Worm (Caenorhabditis elegans) whole organism, L1 larva: Measurements from ENCODE around the gene srg-41.

ENCODE experiments used
- F16B12.6 ChIP-seq: fragments of 150-350 bp; optimal IDR thresholded peaks from 2 replicates; lab custom pipeline; 2014; ENCODE audit warnings: missing biosample characterization, missing genetic modification characterization
- aly-2 ChIP-seq: fragments of 150-350 bp; optimal IDR thresholded peaks from 2 replicates; lab custom pipeline; 2014; ENCODE audit warnings: missing biosample characterization, missing genetic modification characterization
- ceh-63 ChIP-seq: fragments of 200-800 bp; sonication (Bioruptor generic); optimal IDR thresholded peaks from 2 replicates; lab custom pipeline; 2018; ENCODE audit warnings: mild to moderate bottlenecking, missing genetic modification characterization, missing compliant biosample characterization
- ceh-82 ChIP-seq, 3 experiments: fragments of 150-350 bp in 1 of 3; sonication (generic microtip) in 2 of 3; optimal IDR thresholded peaks; 2 replicates each; lab custom pipeline; 2014 to 2017; ENCODE audit warnings: missing biosample characterization in 3 of 3, missing genetic modification characterization in 3 of 3
- fkh-10 ChIP-seq: sonication (generic microtip); optimal IDR thresholded peaks from 2 replicates; lab custom pipeline; 2017; ENCODE audit warnings: missing biosample characterization, missing genetic modification reagents, missing genetic modification characterization
- fkh-8 ChIP-seq: sonication (generic microtip); optimal IDR thresholded peaks from 2 replicates; lab custom pipeline; 2016; ENCODE audit warnings: mild to moderate bottlenecking, missing genetic modification characterization, missing compliant biosample characterization
- lin-15B ChIP-seq: fragments of 150-350 bp; sonication (generic microtip); optimal IDR thresholded peaks from 3 replicates; lab custom pipeline; 2014; ENCODE audit warnings: missing biosample characterization, missing genetic modification characterization
- lin-39 ChIP-seq: fragments of 150-350 bp; optimal IDR thresholded peaks from 2 replicates; lab custom pipeline; 2014; ENCODE audit warnings: missing biosample characterization, missing genetic modification reagents, missing genetic modification characterization
- mdl-1 ChIP-seq, 2 experiments: fragments of 150-350 bp; optimal IDR thresholded peaks; 2 replicates each; lab custom pipeline; 2014 to 2017; ENCODE audit warnings: missing biosample characterization in 2 of 2, missing genetic modification characterization in 2 of 2, inconsistent platforms in 1 of 2
- nhr-12 ChIP-seq: sonication (generic microtip); optimal IDR thresholded peaks from 2 replicates; lab custom pipeline; 2017; ENCODE audit warnings: missing biosample characterization, missing genetic modification characterization
- sox-4 ChIP-seq: sonication (generic microtip); optimal IDR thresholded peaks from 2 replicates; lab custom pipeline; 2016; ENCODE audit warnings: missing genetic modification characterization, missing compliant biosample characterization
- swsn-7 ChIP-seq: sonication (generic microtip); optimal IDR thresholded peaks from 2 replicates; lab custom pipeline; 2016; ENCODE audit warnings: missing genetic modification characterization, missing compliant biosample characterization
- unc-62 ChIP-seq: fragments of 150-350 bp; optimal IDR thresholded peaks from 2 replicates; lab custom pipeline; 2014; ENCODE audit warnings: missing biosample characterization, missing genetic modification reagents, missing genetic modification characterization

ce11 chrV:11127197-11127596 lies 34.5 kb downstream of the srg-41 start, which contains the start of gene jmjd-5:
- TF ChIP-seq lin-39 (tag; lab: Kevin White, UChicago) (no peak), fkh-8 (no peak), F16B12.6 (no peak), nhr-12 (tag; lab: Kevin White, UChicago) (no peak), ceh-82 (tag; optimal IDR thresholded peaks at IDR 0.05; lab: Kevin White, UChicago) (no peak), sox-4 (tag; lab: Kevin White, UChicago) (no peak), swsn-7 (no peak), aly-2 (tag; lab: Kevin White, UChicago) (no peak), fkh-10 (no peak), ceh-63 (no peak), unc-62 (GFP tag; lab: Kevin White, UChicago) (no peak), mdl-1 (tag; optimal IDR thresholded peaks at IDR 0.05; lab: Kevin White, UChicago) (no peak), lin-15B (tag; lab: Kevin White, UChicago) (no peak)
